Fruit fly (Drosophila melanogaster) whole organism: ENCODE results near the gene CG45064.

ENCODE experiments used
- CG8478 ChIP-seq: fragments of >200 bp; optimal IDR thresholded peaks from 2 replicates; lab custom pipeline; 2018; ENCODE audit warnings: inconsistent platforms
- EcR ChIP-seq, 2 experiments: fragments of >200 bp; optimal IDR thresholded peaks; 2 replicates each; lab custom pipeline; 2017; ENCODE audit warnings: missing biosample characterization in 2 of 2, missing genetic modification characterization in 2 of 2, missing genetic modification reagents in 2 of 2
- psq ChIP-seq: fragments of >200 bp; optimal IDR thresholded peaks from 2 replicates; lab custom pipeline; 2017
- usp ChIP-seq: fragments of >200 bp; optimal IDR thresholded peaks from 2 replicates; lab custom pipeline; 2017; ENCODE audit warnings: missing biosample characterization, missing genetic modification characterization, mixed read lengths

dm6 chrX:14896791-14897190 is 14.4 kb upstream of the CG45064 start, which contains the start of gene CG9514:
- TF ChIP-seq EcR (GFP tag; optimal IDR thresholded peaks at IDR 0.05; lab: Kevin White, UChicago) (no peak), CG8478 (no peak), usp (GFP tag; lab: Kevin White, UChicago) (no peak), psq (lab: Kevin White, UChicago) (no peak)
